Worm (Caenorhabditis elegans) whole organism, L4 larva: ENCODE data around the gene F40F8.5.

Source experiments
- Y75B8A.6 ChIP-seq: fragments of 200-800 bp; sonication (Bioruptor generic); IDR thresholded peaks from 2 replicates; pipeline ENCODE4 v1.3.6; 2022; ENCODE audit warnings: missing genetic modification reagents, missing genetic modification characterization, missing compliant biosample characterization
- ces-1 ChIP-seq: fragments of 150-350 bp; sonication (generic microtip); optimal IDR thresholded peaks from 4 replicates; lab custom pipeline; 2014; ENCODE audit warnings: missing biosample characterization, missing genetic modification reagents, missing genetic modification characterization
- daf-19 ChIP-seq: fragments of 200-800 bp; sonication (Bioruptor generic); conservative IDR thresholded peaks from 2 replicates; pipeline ENCODE4 v1.3.6; 2022; ENCODE audit warnings: missing genetic modification characterization, missing compliant biosample characterization
- hmg-1.1 ChIP-seq: fragments of 200-800 bp; sonication (Bioruptor generic); IDR thresholded peaks from 2 replicates; pipeline ENCODE4 v1.3.6; 2022; ENCODE audit warnings: missing genetic modification reagents, missing genetic modification characterization, missing compliant biosample characterization
- lsy-2 ChIP-seq, 2 experiments: fragments of 150-350 bp in 1 of 2; sonication (generic microtip) in 1 of 2; optimal IDR thresholded peaks; 2 replicates each; lab custom pipeline; 2014 to 2017; ENCODE audit warnings: missing biosample characterization in 2 of 2, missing genetic modification characterization in 2 of 2
- nhr-25 ChIP-seq: sonication (generic microtip); optimal IDR thresholded peaks from 2 replicates; lab custom pipeline; 2017; ENCODE audit warnings: missing genetic modification characterization, mild to moderate bottlenecking, missing compliant biosample characterization, antibody characterized with exemption, moderate library complexity, borderline replicate concordance; ENCODE audit not compliant: insufficient read depth
- saeg-2 ChIP-seq: fragments of 200-800 bp; sonication (Bioruptor generic); IDR thresholded peaks from 2 replicates; pipeline ENCODE4 v1.3.6; 2022; ENCODE audit warnings: missing genetic modification reagents, missing genetic modification characterization, missing compliant biosample characterization
- ztf-11 ChIP-seq: fragments of 150-350 bp; optimal IDR thresholded peaks from 2 replicates; lab custom pipeline; 2014; ENCODE audit warnings: missing biosample characterization, missing genetic modification characterization

- no peak for TF ChIP-seq saeg-2 (GFP tag; lab: Robert Waterston, UW)
- TF ChIP-seq daf-19 (GFP tag; lab: Robert Waterston, UW) = no peak
- no peak for TF ChIP-seq lsy-2 (tag; optimal IDR thresholded peaks at IDR 0.05; lab: Kevin White, UChicago)
- no peak for TF ChIP-seq nhr-25 (tag; lab: Kevin White, UChicago)
- TF ChIP-seq hmg-1.1 (GFP tag; lab: Robert Waterston, UW) = no peak
- no peak for TF ChIP-seq Y75B8A.6 (GFP tag; lab: Robert Waterston, UW)
- no peak for TF ChIP-seq ztf-11 (tag; lab: Kevin White, UChicago)
- no peak for TF ChIP-seq ces-1 (GFP tag; lab: Kevin White, UChicago)
Measured at ce11 chrII:11088137-11088536, 46.6 kb downstream of the F40F8.5 start.
